Fruit fly (Drosophila melanogaster) whole organism, embryonic: Measurements from ENCODE around the gene MED14.
A peak's percentile ranks its signal among the peaks of the same experiment; 100 is the strongest.

Source experiments
- ATbp ChIP-seq: fragments of 200-800 bp; sonication (Bioruptor generic); optimal IDR thresholded peaks from 2 replicates; lab custom pipeline; 2017; ENCODE audit warnings: missing biosample characterization, mild to moderate bottlenecking, missing genetic modification characterization, missing genetic modification reagents
- B-H1 ChIP-seq: fragments of 200-800 bp; sonication (Bioruptor generic); IDR thresholded peaks from 3 replicates; pipeline ENCODE4 v1.3.6; 2022; ENCODE audit warnings: missing biosample characterization, missing genetic modification characterization
- CG10565 ChIP-seq: fragments of 200-800 bp; sonication (Bioruptor generic); optimal IDR thresholded peaks from 3 replicates; lab custom pipeline; 2016; ENCODE audit warnings: missing biosample characterization, mild to moderate bottlenecking, missing genetic modification characterization
- CG10654 ChIP-seq: fragments of 200-800 bp; sonication (Bioruptor generic); optimal IDR thresholded peaks from 2 replicates; lab custom pipeline; 2016; ENCODE audit warnings: missing biosample characterization, missing genetic modification characterization
- CG11085 ChIP-seq: fragments of 200-800 bp; sonication (Bioruptor generic); IDR thresholded peaks from 2 replicates; pipeline ENCODE4 v1.3.6; 2022; ENCODE audit warnings: missing biosample characterization, missing genetic modification characterization
- CG11504 ChIP-seq: fragments of 200-800 bp; sonication (Bioruptor generic); optimal IDR thresholded peaks from 3 replicates; lab custom pipeline; 2019; ENCODE audit warnings: missing biosample characterization, mild to moderate bottlenecking, missing genetic modification characterization, moderate library complexity
- CG11560 ChIP-seq: fragments of 200-800 bp; sonication (Bioruptor generic); IDR thresholded peaks from 3 replicates; pipeline ENCODE4 v1.3.6; 2022; ENCODE audit warnings: missing biosample characterization, missing genetic modification characterization
- CG14710 ChIP-seq: fragments of 200-800 bp; sonication (Bioruptor generic); optimal IDR thresholded peaks from 3 replicates; lab custom pipeline; 2019; ENCODE audit warnings: missing biosample characterization, mild to moderate bottlenecking, missing genetic modification characterization, moderate library complexity
- CG14860 ChIP-seq: fragments of 200-800 bp; sonication (Bioruptor generic); IDR thresholded peaks from 3 replicates; pipeline ENCODE4 v1.3.6; 2022; ENCODE audit warnings: missing biosample characterization, missing genetic modification characterization; ENCODE audit not compliant: partially characterized antibody
- CG14965 ChIP-seq: fragments of 200-800 bp; sonication (Bioruptor generic); optimal IDR thresholded peaks from 2 replicates; lab custom pipeline; 2016; ENCODE audit warnings: missing biosample characterization, missing genetic modification characterization, borderline replicate concordance
- CG15696 ChIP-seq: fragments of 200-800 bp; sonication (Bioruptor generic); optimal IDR thresholded peaks from 2 replicates; lab custom pipeline; 2019; ENCODE audit warnings: missing biosample characterization, mild to moderate bottlenecking, missing genetic modification characterization, moderate library complexity
- CG1602 ChIP-seq: fragments of 200-800 bp; sonication (Bioruptor generic); optimal IDR thresholded peaks from 3 replicates; lab custom pipeline; 2016; ENCODE audit warnings: missing biosample characterization, missing genetic modification characterization
- CG18476 ChIP-seq: fragments of 200-800 bp; sonication (Bioruptor generic); optimal IDR thresholded peaks from 2 replicates; lab custom pipeline; 2016; ENCODE audit warnings: missing biosample characterization, mild to moderate bottlenecking, missing genetic modification characterization
- CG2202 ChIP-seq: fragments of 200-800 bp; sonication (Bioruptor generic); optimal IDR thresholded peaks from 2 replicates; lab custom pipeline; 2018; ENCODE audit warnings: missing biosample characterization, mild to moderate bottlenecking, missing genetic modification characterization
- CG2678 ChIP-seq: fragments of 200-800 bp; sonication (Bioruptor generic); optimal IDR thresholded peaks from 3 replicates; lab custom pipeline; 2019; ENCODE audit warnings: missing biosample characterization, mild to moderate bottlenecking, missing genetic modification characterization, moderate library complexity
- CG2889 ChIP-seq: fragments of 200-800 bp; sonication (Bioruptor generic); IDR thresholded peaks from 3 replicates; pipeline ENCODE4 v1.3.6; 2022; ENCODE audit warnings: missing biosample characterization, missing genetic modification characterization
- CG30020 ChIP-seq: fragments of 200-800 bp; optimal IDR thresholded peaks from 2 replicates; lab custom pipeline; 2019; ENCODE audit warnings: missing biosample characterization, mild to moderate bottlenecking, missing genetic modification characterization, moderate library complexity
- CG3065 ChIP-seq: fragments of 200-800 bp; sonication (Bioruptor generic); optimal IDR thresholded peaks from 2 replicates; lab custom pipeline; 2016; ENCODE audit warnings: missing biosample characterization, missing genetic modification characterization
- CG43689 ChIP-seq: fragments of 200-800 bp; sonication (Bioruptor generic); IDR thresholded peaks from 2 replicates; pipeline ENCODE4 v1.3.6; 2022; ENCODE audit warnings: missing biosample characterization, missing genetic modification characterization
- CG4617 ChIP-seq: fragments of 200-800 bp; sonication (Bioruptor generic); optimal IDR thresholded peaks from 3 replicates; lab custom pipeline; 2016; ENCODE audit warnings: missing biosample characterization, missing genetic modification characterization, borderline replicate concordance
- CG4730 ChIP-seq: fragments of 200-800 bp; sonication (Bioruptor generic); IDR thresholded peaks from 2 replicates; pipeline ENCODE4 v1.3.6; 2022; ENCODE audit warnings: missing biosample characterization, missing genetic modification characterization
- CG6175 ChIP-seq: fragments of 200-800 bp; sonication (Bioruptor generic); IDR thresholded peaks from 3 replicates; pipeline ENCODE4 v1.3.6; 2022; ENCODE audit warnings: missing biosample characterization, missing genetic modification characterization
- CG6254 ChIP-seq: fragments of 200-800 bp; sonication (Bioruptor generic); optimal IDR thresholded peaks from 3 replicates; lab custom pipeline; 2017; ENCODE audit warnings: mild to moderate bottlenecking, missing biosample characterization, missing genetic modification reagents, missing genetic modification characterization
- CG6813 ChIP-seq: fragments of 200-800 bp; sonication (Bioruptor generic); optimal IDR thresholded peaks from 2 replicates; lab custom pipeline; 2017; ENCODE audit warnings: missing biosample characterization, missing genetic modification characterization, mild to moderate bottlenecking, moderate library complexity, missing genetic modification reagents
- CG7556 ChIP-seq: fragments of 200-800 bp; sonication (Bioruptor generic); optimal IDR thresholded peaks from 2 replicates; lab custom pipeline; 2017; ENCODE audit warnings: missing biosample characterization, mild to moderate bottlenecking, missing genetic modification characterization
- CG7839 ChIP-seq: fragments of 200-800 bp; sonication (Bioruptor generic); optimal IDR thresholded peaks from 3 replicates; lab custom pipeline; 2018; ENCODE audit warnings: missing biosample characterization, mild to moderate bottlenecking, missing genetic modification characterization, moderate library complexity
- CG8089 ChIP-seq: fragments of 200-800 bp; sonication (Bioruptor generic); optimal IDR thresholded peaks from 3 replicates; lab custom pipeline; 2016; ENCODE audit warnings: missing biosample characterization, missing genetic modification characterization
- CG9797 ChIP-seq: fragments of 200-800 bp; sonication (Bioruptor generic); optimal IDR thresholded peaks from 3 replicates; lab custom pipeline; 2018; ENCODE audit warnings: missing biosample characterization, mild to moderate bottlenecking, missing genetic modification characterization
- CG9876 ChIP-seq: fragments of 200-800 bp; sonication (Bioruptor generic); optimal IDR thresholded peaks from 2 replicates; lab custom pipeline; 2016; ENCODE audit warnings: missing biosample characterization, missing genetic modification characterization
- D ChIP-seq, 2 experiments: fragments of 200-800 bp in 1 of 2; fragments of >200 bp in 1 of 2; sonication (Bioruptor generic) in 1 of 2; optimal IDR thresholded peaks; 2 replicates in 1 of 2; 3 replicates in 1 of 2; lab custom pipeline; 2017; ENCODE audit warnings: mild to moderate bottlenecking in 1 of 2, missing biosample characterization in 1 of 2, missing genetic modification characterization in 1 of 2, missing genetic modification reagents in 1 of 2
- Elba2 ChIP-seq: fragments of 200-800 bp; sonication (Bioruptor generic); optimal IDR thresholded peaks from 3 replicates; lab custom pipeline; 2016; ENCODE audit warnings: missing biosample characterization, missing genetic modification characterization
- Gug ChIP-seq: fragments of 200-800 bp; sonication (Bioruptor generic); IDR thresholded peaks from 4 replicates; pipeline ENCODE4 v1.3.6; 2022; ENCODE audit warnings: missing biosample characterization, missing genetic modification characterization
- HLH3B ChIP-seq: fragments of 200-800 bp; sonication (Bioruptor generic); IDR thresholded peaks from 2 replicates; pipeline ENCODE4 v1.3.6; 2022; ENCODE audit warnings: missing biosample characterization, missing genetic modification characterization
- Hr39 ChIP-seq: fragments of >200 bp; optimal IDR thresholded peaks from 2 replicates; lab custom pipeline; 2017
- MBD-R2 ChIP-seq: fragments of 200-800 bp; sonication (Bioruptor generic); IDR thresholded peaks from 2 replicates; pipeline ENCODE4 v1.3.6; 2022; ENCODE audit warnings: missing biosample characterization, missing genetic modification characterization
- Mad ChIP-seq: fragments of 200-800 bp; sonication (Bioruptor generic); optimal IDR thresholded peaks from 2 replicates; lab custom pipeline; 2016; ENCODE audit warnings: missing biosample characterization, missing genetic modification characterization
- NK7.1 ChIP-seq: fragments of 200-800 bp; sonication (Bioruptor generic); optimal IDR thresholded peaks from 3 replicates; lab custom pipeline; 2016; ENCODE audit warnings: missing biosample characterization, missing genetic modification characterization
- Neu2 ChIP-seq: fragments of 200-800 bp; sonication (Bioruptor generic); optimal IDR thresholded peaks from 3 replicates; lab custom pipeline; 2016; ENCODE audit warnings: missing biosample characterization, missing genetic modification characterization, borderline replicate concordance
- Sox100B ChIP-seq: fragments of 200-800 bp; sonication (Bioruptor generic); optimal IDR thresholded peaks from 3 replicates; lab custom pipeline; 2018; ENCODE audit warnings: missing biosample characterization, mild to moderate bottlenecking, missing genetic modification characterization
- Sry-δ ChIP-seq: fragments of 200-800 bp; sonication (Bioruptor generic); optimal IDR thresholded peaks from 2 replicates; lab custom pipeline; 2016; ENCODE audit warnings: missing biosample characterization, missing genetic modification characterization
- br ChIP-seq: fragments of >200 bp; optimal IDR thresholded peaks from 2 replicates; lab custom pipeline; 2017
- btn ChIP-seq: fragments of 200-800 bp; sonication (Bioruptor generic); optimal IDR thresholded peaks from 2 replicates; lab custom pipeline; 2016; ENCODE audit warnings: missing biosample characterization, missing genetic modification characterization
- gcm ChIP-seq: fragments of 200-800 bp; sonication (Bioruptor generic); optimal IDR thresholded peaks from 2 replicates; lab custom pipeline; 2019; ENCODE audit warnings: missing biosample characterization, mild to moderate bottlenecking, missing genetic modification characterization, moderate library complexity
- gsb-n ChIP-seq: fragments of 200-800 bp; sonication (Bioruptor generic); optimal IDR thresholded peaks from 3 replicates; lab custom pipeline; 2018; ENCODE audit warnings: missing biosample characterization, mild to moderate bottlenecking, missing genetic modification characterization
- lbe ChIP-seq: fragments of 200-800 bp; sonication (Bioruptor generic); optimal IDR thresholded peaks from 2 replicates; lab custom pipeline; 2016; ENCODE audit warnings: missing biosample characterization, mild to moderate bottlenecking, missing genetic modification characterization
- mld ChIP-seq: fragments of 200-800 bp; sonication (Bioruptor generic); IDR thresholded peaks from 3 replicates; pipeline ENCODE4 v1.3.6; 2022; ENCODE audit warnings: missing biosample characterization, missing genetic modification characterization; ENCODE audit not compliant: partially characterized antibody
- sc ChIP-seq, 3 experiments: fragments of >200 bp in 2 of 3; fragments of 200-800 bp in 1 of 3; sonication (Bioruptor generic) in 1 of 3; optimal IDR thresholded peaks; 2 replicates in 2 of 3; 3 replicates in 1 of 3; lab custom pipeline; 2017; ENCODE audit warnings: mild to moderate bottlenecking in 1 of 3, missing biosample characterization in 1 of 3, missing genetic modification characterization in 1 of 3, missing genetic modification reagents in 1 of 3
- trem ChIP-seq: fragments of 200-800 bp; optimal IDR thresholded peaks from 3 replicates; lab custom pipeline; 2019; ENCODE audit warnings: missing biosample characterization, mild to moderate bottlenecking, missing genetic modification characterization, moderate library complexity
- tup ChIP-seq: fragments of 200-800 bp; sonication (Bioruptor generic); optimal IDR thresholded peaks from 2 replicates; lab custom pipeline; 2016; ENCODE audit warnings: missing biosample characterization, mild to moderate bottlenecking, missing genetic modification characterization, moderate library complexity

Gene MED14

DNA sequence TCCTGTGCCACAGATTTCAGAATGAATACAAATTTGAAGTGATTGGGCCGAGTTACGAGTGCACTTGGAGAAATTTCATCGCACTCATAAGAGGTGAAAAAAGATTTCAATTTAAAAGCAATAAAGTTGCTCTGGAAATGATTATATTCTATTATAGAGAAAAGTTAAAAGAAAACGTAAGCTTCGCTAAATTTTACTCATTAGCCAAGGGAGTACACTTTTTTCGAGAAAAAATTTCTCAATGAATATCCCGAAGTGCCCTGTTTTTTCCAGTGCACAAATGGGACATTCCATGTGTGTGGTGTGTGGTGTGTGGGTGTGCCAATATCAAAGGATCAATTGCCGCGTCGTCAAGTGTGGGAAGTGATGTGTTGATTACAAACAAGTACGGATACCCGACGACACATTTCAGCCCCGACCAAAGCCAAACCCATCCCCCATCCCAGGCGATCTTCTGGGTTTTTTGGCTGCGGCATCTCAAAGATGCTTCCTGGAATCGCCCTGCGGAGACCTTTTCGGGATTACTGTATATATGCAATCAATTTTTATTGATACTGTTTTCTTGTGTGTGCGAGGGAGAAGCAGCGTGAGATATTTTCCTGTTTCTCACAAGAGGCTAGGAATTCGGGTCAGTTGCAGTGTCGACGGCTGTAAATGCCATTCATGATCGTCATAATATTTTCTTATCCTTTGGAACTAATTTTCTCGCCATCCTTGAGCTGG, 20.7 kb downstream of the MED14 start (continued):
- TF ChIP-seq CG8089 (GFP tag; lab: Kevin White, UChicago) (peak; percentile 19), Sry-δ (GFP tag; lab: Kevin White, UChicago) (no peak), CG9797 (no peak), CG7556 (GFP tag; lab: Kevin White, UChicago) (peak; percentile 48), CG14860 (no peak), CG4617 (peak; percentile 41), Neu2 (GFP tag; lab: Kevin White, UChicago) (peak; percentile 43), D (optimal IDR thresholded peaks at IDR 0.05; lab: Kevin White, UChicago) (peak; percentile 11), D (GFP tag; optimal IDR thresholded peaks at IDR 0.05; lab: Kevin White, UChicago) (peak; percentile 26), br (lab: Kevin White, UChicago) (no peak), gsb-n (tag; lab: Kevin White, UChicago) (peak; percentile 31), mld (GFP tag; lab: Robert Waterston, UW) (no peak), CG4730 (GFP tag; lab: Robert Waterston, UW) (peak; percentile 22; the same call in 1 of the 2 replicates), CG15696 (tag; lab: Kevin White, UChicago) (peak; percentile 88), CG7839 (peak; percentile 60), CG3065 (no peak), CG9876 (GFP tag; lab: Kevin White, UChicago) (no peak), B-H1 (GFP tag; lab: Robert Waterston, UW) (no peak), CG11504 (tag; lab: Kevin White, UChicago) (peak; percentile 43), NK7.1 (GFP tag; lab: Kevin White, UChicago) (no peak), CG11560 (tag; lab: Robert Waterston, UW) (no peak), CG6254 (peak; percentile 41), CG43689 (GFP tag; lab: Robert Waterston, UW) (no peak), ATbp (GFP tag; lab: Kevin White, UChicago) (no peak), gcm (peak; percentile 54), Gug (GFP tag; lab: Robert Waterston, UW) (peak; percentile 43; the same call in 2 of the 4 replicates), CG6813 (no peak), CG1602 (GFP tag; lab: Kevin White, UChicago) (peak; percentile 63), CG14710 (tag; lab: Kevin White, UChicago) (peak; percentile 77), CG10565 (GFP tag; lab: Kevin White, UChicago) (no peak), CG30020 (tag; lab: Kevin White, UChicago) (no peak), CG6175 (GFP tag; lab: Robert Waterston, UW) (no peak), Mad (GFP tag; lab: Kevin White, UChicago) (peak; percentile 26), CG10654 (GFP tag; lab: Kevin White, UChicago) (peak; percentile 18), CG14965 (GFP tag; lab: Kevin White, UChicago) (no peak), sc (optimal IDR thresholded peaks at IDR 0.05; lab: Kevin White, UChicago) (no peak), sc (GFP tag; optimal IDR thresholded peaks at IDR 0.05; lab: Kevin White, UChicago) (peak; percentile 40), Elba2 (GFP tag; lab: Kevin White, UChicago) (peak; percentile 68), CG2202 (tag; lab: Kevin White, UChicago) (peak; percentile 24), Hr39 (lab: Kevin White, UChicago) (no peak), Sox100B (GFP tag; lab: Kevin White, UChicago) (no peak), CG18476 (GFP tag; lab: Kevin White, UChicago) (no peak), MBD-R2 (GFP tag; lab: Robert Waterston, UW) (no peak), CG11085 (GFP tag; lab: Robert Waterston, UW) (no peak), lbe (GFP tag; lab: Kevin White, UChicago) (no peak), btn (GFP tag; lab: Kevin White, UChicago) (peak; percentile 36), CG2678 (tag; lab: Kevin White, UChicago) (peak; percentile 43), trem (tag; lab: Kevin White, UChicago) (peak; percentile 68), HLH3B (GFP tag; lab: Robert Waterston, UW) (0 out of 2 replicates have a peak, but pooled peaks have one; percentile 9), CG2889 (GFP tag; lab: Robert Waterston, UW) (no peak), tup (GFP tag; lab: Kevin White, UChicago) (peak; percentile 10)
